Fruit fly (Drosophila melanogaster) whole organism, wandering third instar larva: ENCODE data around the gene phol.

ENCODE experiments used
- CrebA ChIP-seq: fragments of 200-800 bp; sonication (Bioruptor generic); optimal IDR thresholded peaks from 2 replicates; lab custom pipeline; 2016; ENCODE audit warnings: missing biosample characterization, mild to moderate bottlenecking, missing genetic modification characterization, borderline replicate concordance
- GATAd ChIP-seq: sonication (Bioruptor generic); optimal IDR thresholded peaks from 2 replicates; lab custom pipeline; 2016; ENCODE audit warnings: missing biosample characterization, missing genetic modification characterization
- Hr78 ChIP-seq: fragments of >200 bp; optimal IDR thresholded peaks from 2 replicates; lab custom pipeline; 2017; ENCODE audit warnings: missing biosample characterization, missing genetic modification characterization
- N ChIP-seq: fragments of >200 bp; optimal IDR thresholded peaks from 2 replicates; lab custom pipeline; 2018; ENCODE audit warnings: missing biosample characterization, missing external identifiers, missing genetic modification characterization
- br ChIP-seq: fragments of 200-800 bp; sonication (Bioruptor generic); optimal IDR thresholded peaks from 2 replicates; lab custom pipeline; 2016; ENCODE audit warnings: missing biosample characterization, missing genetic modification characterization
- ey ChIP-seq: fragments of 200-800 bp; sonication (Bioruptor generic); optimal IDR thresholded peaks from 2 replicates; lab custom pipeline; 2016; ENCODE audit warnings: missing biosample characterization, missing genetic modification characterization
- h ChIP-seq: fragments of 200-800 bp; sonication (Bioruptor generic); optimal IDR thresholded peaks from 3 replicates; lab custom pipeline; 2016; ENCODE audit warnings: missing biosample characterization, mild to moderate bottlenecking, missing genetic modification characterization
- usp ChIP-seq: fragments of >200 bp; optimal IDR thresholded peaks from 2 replicates; lab custom pipeline; 2017; ENCODE audit warnings: missing biosample characterization, missing genetic modification characterization

dm6 chr3L:9505007-9505712 is 49.1 kb upstream of the phol start, which contains the start of gene path:
- no peak for TF ChIP-seq br (GFP tag; lab: Kevin White, UChicago)
- TF ChIP-seq usp (GFP tag; lab: Kevin White, UChicago) = no peak
- no peak for TF ChIP-seq N (GFP tag; lab: Kevin White, UChicago)
- TF ChIP-seq GATAd (GFP tag; lab: Kevin White, UChicago) = no peak
- TF ChIP-seq Hr78 (GFP tag; lab: Kevin White, UChicago) = no peak
- TF ChIP-seq ey = no peak
- TF ChIP-seq h (GFP tag; lab: Kevin White, UChicago) = no peak
- no peak for TF ChIP-seq CrebA (GFP tag; lab: Kevin White, UChicago)
